Worm (Caenorhabditis elegans) whole organism, L1 larva: ENCODE data around the gene nhr-235.

Experiments
- alr-1 ChIP-seq: fragments of 200-800 bp; sonication (Bioruptor generic); optimal IDR thresholded peaks from 2 replicates; lab custom pipeline; 2018; ENCODE audit warnings: borderline replicate concordance, mild to moderate bottlenecking, missing genetic modification characterization, missing compliant biosample characterization
- ceh-63 ChIP-seq: fragments of 200-800 bp; sonication (Bioruptor generic); optimal IDR thresholded peaks from 2 replicates; lab custom pipeline; 2018; ENCODE audit warnings: mild to moderate bottlenecking, missing genetic modification characterization, missing compliant biosample characterization
- fkh-10 ChIP-seq: sonication (generic microtip); optimal IDR thresholded peaks from 2 replicates; lab custom pipeline; 2017; ENCODE audit warnings: missing biosample characterization, missing genetic modification reagents, missing genetic modification characterization
- fos-1 ChIP-seq: fragments of 150-350 bp; optimal IDR thresholded peaks from 2 replicates; lab custom pipeline; 2014; ENCODE audit warnings: missing biosample characterization, missing genetic modification characterization
- hlh-4 ChIP-seq: sonication (generic microtip); optimal IDR thresholded peaks from 2 replicates; lab custom pipeline; 2016; ENCODE audit warnings: mild to moderate bottlenecking, missing genetic modification characterization, missing compliant biosample characterization
- nhr-11 ChIP-seq: fragments of 150-350 bp; optimal IDR thresholded peaks from 2 replicates; lab custom pipeline; 2014; ENCODE audit warnings: missing biosample characterization, missing genetic modification characterization
- nhr-12 ChIP-seq: sonication (generic microtip); optimal IDR thresholded peaks from 2 replicates; lab custom pipeline; 2017; ENCODE audit warnings: missing biosample characterization, missing genetic modification characterization
- skn-1 ChIP-seq: fragments of 150-350 bp; optimal IDR thresholded peaks from 2 replicates; lab custom pipeline; 2014; ENCODE audit warnings: missing biosample characterization, missing genetic modification characterization
- unc-130 ChIP-seq: fragments of 150-350 bp; optimal IDR thresholded peaks from 2 replicates; lab custom pipeline; 2017; ENCODE audit warnings: missing biosample characterization, missing genetic modification characterization, inconsistent platforms

DNA sequence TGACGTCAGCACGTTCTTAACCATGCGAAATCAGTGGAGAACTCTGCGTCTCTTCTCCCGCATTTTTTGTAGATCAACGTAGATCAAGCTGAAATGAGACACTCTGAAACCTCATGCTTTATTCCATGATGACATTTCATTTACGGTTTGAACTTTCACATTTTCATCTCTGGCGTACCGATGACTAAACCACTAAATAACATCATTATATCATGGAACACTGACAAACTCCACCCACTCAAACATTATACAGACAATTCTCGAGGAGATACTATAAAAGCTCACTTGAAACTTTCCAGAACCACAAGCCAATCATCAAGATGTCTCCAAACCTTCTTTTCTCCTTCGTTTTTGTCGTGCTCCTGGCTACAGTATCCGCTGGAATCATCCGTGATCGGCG, 13.6 kb upstream of the nhr-235 start, which contains the start of gene nspe-7:
- TF ChIP-seq hlh-4 (tag; lab: Kevin White, UChicago) (no peak), nhr-11 (no peak), fos-1 (tag; lab: Kevin White, UChicago) (no peak), ceh-63 (GFP tag; lab: Kevin White, UChicago) (no peak), nhr-12 (no peak), skn-1 (tag; lab: Kevin White, UChicago) (no peak), unc-130 (tag; lab: Kevin White, UChicago) (no peak), alr-1 (tag; lab: Kevin White, UChicago) (no peak), fkh-10 (no peak)
